In genomic region chrX:608392-608791, ce11 we compare ENCODE assay signal across 3 worm cellular contexts.
TF ChIP-seq lines count a peak whose summit lies in the region.

TSS of gene F13C5.5 (minus strand) at chrX:608492.

TF ChIP-seq in whole organism, L1 larva, 84 proteins besides CTCF, POLR2A, EP300 and RAD21:
- TF ChIP-seq nhr-77 (tag; optimal IDR thresholded peaks at IDR 0.05; lab: Kevin White, UChicago) (peak; percentile 1), unc-98 (GFP tag; IDR thresholded peaks at IDR 0.05; lab: Robert Waterston, UW) (no peak)

TF ChIP-seq in whole organism, L2 larva, 48 proteins besides CTCF, POLR2A, EP300 and RAD21:
- peak; percentile 18 for TF ChIP-seq F13H6.1 (tag; optimal IDR thresholded peaks at IDR 0.05; lab: Kevin White, UChicago)
- TF ChIP-seq alr-1 (tag; optimal IDR thresholded peaks at IDR 0.05; lab: Kevin White, UChicago) = no peak
- TF ChIP-seq elt-3 (tag; optimal IDR thresholded peaks at IDR 0.05; lab: Kevin White, UChicago) = no peak
- no peak for TF ChIP-seq ceh-16 (tag; optimal IDR thresholded peaks at IDR 0.05; lab: Kevin White, UChicago)
- TF ChIP-seq snpc-4 (tag; optimal IDR thresholded peaks at IDR 0.05; lab: Kevin White, UChicago) = no peak

TF ChIP-seq in whole organism, L3 larva, 47 proteins besides CTCF, POLR2A, EP300 and RAD21:
- TF ChIP-seq nhr-43 (tag; optimal IDR thresholded peaks at IDR 0.05; lab: Kevin White, UChicago; ENCODE audit: poor library complexity, severe bottlenecking) (no peak), pha-4 (tag; optimal IDR thresholded peaks at IDR 0.05; lab: Kevin White, UChicago) (peak; percentile 24)

Comparison
In these comparisons a context has a peak if more than half of its experiments do, and no peak if none do; other contexts are left out.
1. Of the 22 proteins assayed by ChIP-seq in both whole organism, L1 larva and whole organism, L2 larva: peak only in whole organism, L1 larva: nhr-77; only in whole organism, L2 larva: none; in both: none; in neither: 21.